Worm (Caenorhabditis elegans) whole organism, L4 larva: ENCODE measurements around the gene cls-2.

Experiments
- ama-1 ChIP-seq: fragments of 150-350 bp; optimal IDR thresholded peaks from 2 replicates; lab custom pipeline; 2014; ENCODE audit warnings: inconsistent platforms, mixed read lengths
- daf-16 ChIP-seq, 3 experiments: sonication (generic microtip); optimal IDR thresholded peaks; 2 replicates each; lab custom pipeline; 2016 to 2017; ENCODE audit warnings: missing genetic modification characterization in 3 of 3, missing genetic modification reagents in 3 of 3, mild to moderate bottlenecking in 2 of 3, missing compliant biosample characterization in 2 of 3, missing biosample characterization in 1 of 3, moderate library complexity in 1 of 3
- lin-39 ChIP-seq: fragments of 150-350 bp; optimal IDR thresholded peaks from 2 replicates; lab custom pipeline; 2014; ENCODE audit warnings: missing biosample characterization, missing genetic modification reagents, missing genetic modification characterization
- unc-62 ChIP-seq, 3 experiments: fragments of 150-350 bp in 1 of 3; sonication (generic microtip); optimal IDR thresholded peaks in 2 of 3; peaks in 1 of 3; 1 replicate in 1 of 3; 2 replicates in 2 of 3; lab custom pipeline; 2014 to 2017; ENCODE audit warnings: missing biosample characterization in 3 of 3, missing genetic modification characterization in 3 of 3, missing genetic modification reagents in 3 of 3, missing genotype in 1 of 3

DNA sequence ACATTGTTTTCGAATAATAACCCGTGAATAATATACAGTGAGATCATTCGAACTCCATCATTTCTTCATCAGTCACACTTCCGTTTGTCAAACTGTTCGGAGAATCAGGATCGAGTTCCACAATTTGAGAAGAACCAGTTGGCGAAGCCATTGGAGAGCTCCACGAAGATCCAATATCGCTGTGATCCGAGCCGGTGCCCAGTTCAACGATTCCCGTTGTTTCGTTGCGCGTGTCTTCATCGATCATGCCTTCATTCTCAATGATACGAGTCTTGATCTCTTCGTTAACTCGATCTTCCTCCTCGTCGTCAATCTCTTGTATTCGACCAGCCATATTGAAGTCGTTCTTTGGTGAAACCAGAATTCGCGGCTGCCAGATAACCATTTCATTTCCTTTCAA lies 3.1 kb upstream of the cls-2 start:
- TF ChIP-seq unc-62 (GFP tag; optimal IDR thresholded peaks at IDR 0.05 in 1 of 2; lab: Kevin White, UChicago) = no peak
- no peak for TF ChIP-seq unc-62 (tag; optimal IDR thresholded peaks at IDR 0.05; lab: Kevin White, UChicago)
- no peak for TF ChIP-seq daf-16 (GFP tag; optimal IDR thresholded peaks at IDR 0.05; lab: Kevin White, UChicago)
- TF ChIP-seq daf-16 (tag; optimal IDR thresholded peaks at IDR 0.05; lab: Kevin White, UChicago) = no peak
- TF ChIP-seq ama-1 (lab: Kevin White, UChicago) = no peak
- TF ChIP-seq lin-39 (tag; lab: Kevin White, UChicago) = no peak
